Worm (Caenorhabditis elegans) whole organism, L2 larva: Measurements from ENCODE around the gene F28C1.3.

Experiments used
- C34F6.9 ChIP-seq: fragments of 150-350 bp; optimal IDR thresholded peaks from 2 replicates; lab custom pipeline; 2014; ENCODE audit warnings: missing biosample characterization, missing genetic modification characterization
- F13H6.1 ChIP-seq: sonication (generic microtip); optimal IDR thresholded peaks from 2 replicates; lab custom pipeline; 2016; ENCODE audit warnings: missing genetic modification characterization, missing compliant biosample characterization
- Y55F3AM.14 ChIP-seq: fragments of 200-800 bp; sonication (Bioruptor generic); optimal IDR thresholded peaks from 2 replicates; lab custom pipeline; 2018; ENCODE audit warnings: mild to moderate bottlenecking, missing genetic modification characterization, missing compliant biosample characterization
- alr-1 ChIP-seq: fragments of 150-350 bp; optimal IDR thresholded peaks from 2 replicates; lab custom pipeline; 2014; ENCODE audit warnings: missing biosample characterization, missing genetic modification characterization
- aly-2 ChIP-seq: fragments of 150-350 bp; optimal IDR thresholded peaks from 2 replicates; lab custom pipeline; 2014; ENCODE audit warnings: missing biosample characterization, missing genetic modification characterization
- ama-1 ChIP-seq: fragments of 150-350 bp; optimal IDR thresholded peaks from 2 replicates; lab custom pipeline; 2018; ENCODE audit warnings: inconsistent platforms
- blmp-1 ChIP-seq: sonication (generic microtip); optimal IDR thresholded peaks from 2 replicates; lab custom pipeline; 2017; ENCODE audit warnings: missing genetic modification characterization, mild to moderate bottlenecking, missing compliant biosample characterization, antibody characterized with exemption, moderate library complexity; ENCODE audit not compliant: insufficient read depth
- ceh-16 ChIP-seq: fragments of 150-350 bp; optimal IDR thresholded peaks from 2 replicates; lab custom pipeline; 2014; ENCODE audit warnings: missing biosample characterization, missing genetic modification characterization
- ceh-82 ChIP-seq: fragments of 150-350 bp; optimal IDR thresholded peaks from 2 replicates; lab custom pipeline; 2014; ENCODE audit warnings: missing biosample characterization, missing genetic modification characterization
- crh-2 ChIP-seq: sonication (generic microtip); optimal IDR thresholded peaks from 2 replicates; lab custom pipeline; 2017; ENCODE audit warnings: missing biosample characterization, missing genetic modification characterization
- dmd-4 ChIP-seq: sonication (generic microtip); optimal IDR thresholded peaks from 2 replicates; lab custom pipeline; 2017; ENCODE audit warnings: missing biosample characterization, missing genetic modification characterization
- elt-1 ChIP-seq: fragments of 150-350 bp; optimal IDR thresholded peaks from 2 replicates; lab custom pipeline; 2014; ENCODE audit warnings: missing biosample characterization, missing genetic modification characterization
- fos-1 ChIP-seq: fragments of 150-350 bp; optimal IDR thresholded peaks from 2 replicates; lab custom pipeline; 2014; ENCODE audit warnings: missing biosample characterization, missing genetic modification characterization
- gmeb-1 ChIP-seq: fragments of 150-350 bp; optimal IDR thresholded peaks from 2 replicates; lab custom pipeline; 2014; ENCODE audit warnings: missing biosample characterization, missing genetic modification characterization
- lin-11 ChIP-seq: fragments of 150-350 bp; sonication (generic microtip); optimal IDR thresholded peaks from 2 replicates; lab custom pipeline; 2014; ENCODE audit warnings: missing biosample characterization, missing genetic modification characterization, inconsistent platforms, mixed read lengths
- lin-13 ChIP-seq: fragments of 150-350 bp; optimal IDR thresholded peaks from 2 replicates; lab custom pipeline; 2014; ENCODE audit warnings: missing biosample characterization, missing genetic modification reagents, missing genetic modification characterization
- lin-39 ChIP-seq: fragments of 150-350 bp; optimal IDR thresholded peaks from 2 replicates; lab custom pipeline; 2014; ENCODE audit warnings: missing biosample characterization, missing genetic modification reagents, missing genetic modification characterization
- lsy-2 ChIP-seq, 2 experiments: fragments of 150-350 bp in 1 of 2; sonication (generic microtip) in 1 of 2; optimal IDR thresholded peaks; 2 replicates each; lab custom pipeline; 2014 to 2017; ENCODE audit warnings: missing biosample characterization in 2 of 2, missing genetic modification characterization in 2 of 2
- mab-5 ChIP-seq: fragments of 150-350 bp; optimal IDR thresholded peaks from 2 replicates; lab custom pipeline; 2014; ENCODE audit warnings: missing biosample characterization, missing genetic modification characterization
- mdl-1 ChIP-seq, 2 experiments: fragments of 150-350 bp in 1 of 2; sonication (generic microtip) in 1 of 2; optimal IDR thresholded peaks; 2 replicates each; lab custom pipeline; 2017; ENCODE audit warnings: missing biosample characterization in 2 of 2, missing genetic modification characterization in 2 of 2
- nhr-12 ChIP-seq: fragments of 150-350 bp; optimal IDR thresholded peaks from 2 replicates; lab custom pipeline; 2014; ENCODE audit warnings: missing biosample characterization, missing genetic modification characterization
- nhr-129 ChIP-seq: fragments of 150-350 bp; optimal IDR thresholded peaks from 2 replicates; lab custom pipeline; 2014; ENCODE audit warnings: missing biosample characterization, missing genetic modification characterization
- nhr-21 ChIP-seq: fragments of 150-350 bp; optimal IDR thresholded peaks from 2 replicates; lab custom pipeline; 2014; ENCODE audit warnings: missing biosample characterization, missing genetic modification characterization
- nhr-23 ChIP-seq: fragments of 150-350 bp; optimal IDR thresholded peaks from 2 replicates; lab custom pipeline; 2014; ENCODE audit warnings: missing biosample characterization, missing genetic modification reagents, missing genetic modification characterization
- nhr-237 ChIP-seq: fragments of 150-350 bp; optimal IDR thresholded peaks from 2 replicates; lab custom pipeline; 2014; ENCODE audit warnings: missing biosample characterization, missing genetic modification characterization
- nhr-25 ChIP-seq: fragments of 150-350 bp; sonication (generic microtip); optimal IDR thresholded peaks from 3 replicates; lab custom pipeline; 2014; ENCODE audit warnings: missing biosample characterization, missing genetic modification characterization
- nhr-6 ChIP-seq: fragments of 150-350 bp; optimal IDR thresholded peaks from 2 replicates; lab custom pipeline; 2014; ENCODE audit warnings: missing biosample characterization, missing genetic modification characterization
- peb-1 ChIP-seq: fragments of 150-350 bp; optimal IDR thresholded peaks from 2 replicates; lab custom pipeline; 2014; ENCODE audit warnings: missing biosample characterization, missing genetic modification characterization
- sem-4 ChIP-seq: fragments of 150-350 bp; optimal IDR thresholded peaks from 2 replicates; lab custom pipeline; 2014; ENCODE audit warnings: missing biosample characterization, missing genetic modification reagents, missing genetic modification characterization
- sma-9 ChIP-seq, 2 experiments: fragments of 150-350 bp in 1 of 2; sonication (generic microtip) in 1 of 2; optimal IDR thresholded peaks; 2 replicates each; lab custom pipeline; 2014 to 2016; ENCODE audit warnings: missing genetic modification characterization in 2 of 2, mild to moderate bottlenecking in 1 of 2, missing biosample characterization in 1 of 2, missing compliant biosample characterization in 1 of 2, missing genetic modification reagents in 1 of 2, moderate library complexity in 1 of 2
- unc-39 ChIP-seq: fragments of 150-350 bp; optimal IDR thresholded peaks from 2 replicates; lab custom pipeline; 2014; ENCODE audit warnings: missing biosample characterization, missing genetic modification characterization
- unc-62 ChIP-seq: fragments of 150-350 bp; optimal IDR thresholded peaks from 2 replicates; lab custom pipeline; 2014; ENCODE audit warnings: missing biosample characterization, missing genetic modification reagents, missing genetic modification characterization
- ztf-1 ChIP-seq: fragments of 200-800 bp; sonication (Bioruptor generic); conservative IDR thresholded peaks from 2 replicates; pipeline ENCODE4 v1.3.6; 2022; ENCODE audit warnings: missing genetic modification characterization, missing compliant biosample characterization
- ztf-11 ChIP-seq: sonication (generic microtip); optimal IDR thresholded peaks from 2 replicates; lab custom pipeline; 2017; ENCODE audit warnings: missing biosample characterization, missing genetic modification characterization

The F28C1.3 gene

DNA sequence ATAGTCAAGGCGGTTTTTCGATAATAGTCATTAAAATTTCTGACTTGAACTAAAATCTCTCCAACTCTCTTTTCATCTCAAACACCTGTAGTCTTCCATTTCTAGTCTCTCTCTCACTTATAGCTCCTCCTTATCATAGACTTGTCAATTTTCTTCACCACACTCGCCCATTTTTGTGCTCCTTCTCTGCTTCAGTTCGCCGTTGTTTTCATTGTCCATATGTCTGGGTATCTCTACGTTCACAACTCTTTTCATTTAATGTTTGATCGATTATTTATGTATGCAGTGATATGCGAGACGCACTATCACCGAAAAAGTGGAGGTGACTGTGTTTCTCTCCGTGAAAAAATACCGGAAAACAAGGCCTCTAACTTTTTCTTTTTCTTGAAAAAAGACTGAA lies 708 bp upstream of the F28C1.3 start:
- TF ChIP-seq mab-5 (tag; lab: Kevin White, UChicago) (no peak), sem-4 (tag; lab: Kevin White, UChicago) (no peak), aly-2 (tag; lab: Kevin White, UChicago) (no peak), nhr-129 (tag; lab: Kevin White, UChicago) (no peak), nhr-6 (tag; lab: Kevin White, UChicago) (no peak), lin-13 (GFP tag; lab: Kevin White, UChicago) (no peak), peb-1 (tag; lab: Kevin White, UChicago) (no peak), gmeb-1 (peak; percentile 31), unc-62 (GFP tag; lab: Kevin White, UChicago) (no peak), F13H6.1 (tag; lab: Kevin White, UChicago) (peak; percentile 26), sma-9 (GFP tag; optimal IDR thresholded peaks at IDR 0.05; lab: Kevin White, UChicago) (peak; percentile 67), sma-9 (tag; optimal IDR thresholded peaks at IDR 0.05; lab: Kevin White, UChicago) (no peak), elt-1 (tag; lab: Kevin White, UChicago) (no peak), fos-1 (tag; lab: Kevin White, UChicago) (peak; percentile 96), Y55F3AM.14 (no peak), unc-39 (tag; lab: Kevin White, UChicago) (no peak), lsy-2 (tag; optimal IDR thresholded peaks at IDR 0.05; lab: Kevin White, UChicago) (no peak), ztf-11 (tag; lab: Kevin White, UChicago) (no peak), alr-1 (tag; lab: Kevin White, UChicago) (no peak), C34F6.9 (tag; lab: Kevin White, UChicago) (no peak), mdl-1 (tag; optimal IDR thresholded peaks at IDR 0.05; lab: Kevin White, UChicago) (no peak), dmd-4 (no peak), crh-2 (tag; lab: Kevin White, UChicago) (peak; percentile 21), lin-11 (tag; lab: Kevin White, UChicago) (no peak), lin-39 (no peak), nhr-23 (tag; lab: Kevin White, UChicago) (no peak), ama-1 (lab: Kevin White, UChicago) (no peak), ceh-16 (tag; lab: Kevin White, UChicago) (no peak)

DNA sequence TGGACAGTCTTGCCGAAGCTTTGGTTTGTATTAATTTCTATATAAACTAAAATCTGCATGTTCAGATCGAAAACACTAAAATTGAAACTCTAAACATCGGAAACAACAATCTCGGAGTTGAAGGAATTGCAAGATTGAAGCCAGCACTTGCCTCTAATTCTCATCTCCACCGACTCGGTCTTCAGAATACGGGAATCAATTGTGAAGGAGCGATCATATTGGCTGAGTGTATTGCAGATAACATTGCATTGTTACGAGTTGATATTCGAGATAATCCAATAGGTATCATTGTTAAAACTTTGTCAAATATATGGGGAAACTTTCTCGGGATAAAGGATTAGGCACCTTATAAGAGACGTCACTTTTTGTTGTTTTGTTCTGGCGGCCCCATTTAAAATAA lies 1.9 kb downstream of the F28C1.3 start:
- TF ChIP-seq nhr-25 (tag; lab: Kevin White, UChicago) = no peak
- no peak for TF ChIP-seq blmp-1 (tag; lab: Kevin White, UChicago)
- TF ChIP-seq ceh-82 = no peak
- no peak for TF ChIP-seq nhr-12 (tag; lab: Kevin White, UChicago)
- no peak for TF ChIP-seq aly-2 (tag; lab: Kevin White, UChicago)
- no peak for TF ChIP-seq fos-1 (tag; lab: Kevin White, UChicago)
- no peak for TF ChIP-seq crh-2 (tag; lab: Kevin White, UChicago)
- no peak for TF ChIP-seq F13H6.1 (tag; lab: Kevin White, UChicago)
- no peak for TF ChIP-seq peb-1 (tag; lab: Kevin White, UChicago)
- no peak for TF ChIP-seq dmd-4
- no peak for TF ChIP-seq nhr-6 (tag; lab: Kevin White, UChicago)
- TF ChIP-seq nhr-23 (tag; lab: Kevin White, UChicago) = no peak
- no peak for TF ChIP-seq mdl-1 (tag; optimal IDR thresholded peaks at IDR 0.05; lab: Kevin White, UChicago)
- TF ChIP-seq lin-13 (GFP tag; lab: Kevin White, UChicago) = no peak

DNA sequence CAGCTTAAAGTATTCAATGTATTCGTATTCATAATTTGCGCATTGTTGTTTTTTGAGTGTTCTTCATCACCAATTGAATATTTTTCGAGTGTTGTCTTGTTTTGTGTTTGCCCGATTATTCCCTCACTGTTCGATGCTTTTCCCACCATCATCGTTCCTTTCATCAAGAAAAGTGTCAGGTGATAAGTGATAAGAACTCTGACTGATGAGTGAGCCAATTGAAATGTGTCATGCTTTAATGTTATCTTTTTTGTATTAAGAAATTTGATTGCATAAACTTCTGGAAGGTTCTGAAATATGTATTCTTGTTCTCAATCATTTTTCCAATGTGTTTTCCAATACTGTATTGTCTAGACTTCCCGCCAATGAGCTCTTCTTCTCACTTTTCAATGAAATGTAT lies 6.9 kb downstream of the F28C1.3 start:
- TF ChIP-seq gmeb-1 (peak; percentile 36), crh-2 (tag; lab: Kevin White, UChicago) (peak; percentile 31), nhr-6 (tag; lab: Kevin White, UChicago) (no peak), fos-1 (tag; lab: Kevin White, UChicago) (peak; percentile 95)

DNA sequence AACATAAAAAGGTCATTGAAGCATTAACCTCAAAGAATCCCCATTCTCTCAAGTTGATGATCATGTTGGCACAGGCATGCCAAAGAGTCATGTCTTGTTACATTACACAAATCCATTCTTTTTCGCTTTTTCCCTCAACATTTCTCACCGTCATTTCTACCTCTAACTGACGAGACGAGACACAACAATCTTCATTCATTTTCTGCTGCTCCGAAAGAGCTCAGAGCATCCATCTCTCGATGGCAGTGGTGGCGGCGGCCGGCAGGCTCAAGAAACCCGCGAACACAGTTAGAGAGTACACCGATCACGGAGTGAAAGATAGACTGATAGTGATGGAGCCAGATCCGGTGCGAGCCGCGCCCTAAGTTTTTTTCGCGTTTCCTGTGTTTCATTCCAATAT lies 8.7 kb downstream of the F28C1.3 start:
- TF ChIP-seq unc-62 (GFP tag; lab: Kevin White, UChicago) = no peak
- TF ChIP-seq nhr-129 (tag; lab: Kevin White, UChicago) = peak; percentile 51
- no peak for TF ChIP-seq nhr-237 (tag; lab: Kevin White, UChicago)
- no peak for TF ChIP-seq ztf-1 (GFP tag; lab: Robert Waterston, UW)
- no peak for TF ChIP-seq nhr-12 (tag; lab: Kevin White, UChicago)
- TF ChIP-seq C34F6.9 (tag; lab: Kevin White, UChicago) = peak; percentile 30
- TF ChIP-seq F13H6.1 (tag; lab: Kevin White, UChicago) = peak; percentile 51
- TF ChIP-seq nhr-21 (tag; lab: Kevin White, UChicago) = no peak
- no peak for TF ChIP-seq alr-1 (tag; lab: Kevin White, UChicago)
- TF ChIP-seq lin-39 = no peak
- no peak for TF ChIP-seq dmd-4
